Worm (Caenorhabditis elegans): ENCODE results near the gene dmsr-13.

The dmsr-13 gene

DNA sequence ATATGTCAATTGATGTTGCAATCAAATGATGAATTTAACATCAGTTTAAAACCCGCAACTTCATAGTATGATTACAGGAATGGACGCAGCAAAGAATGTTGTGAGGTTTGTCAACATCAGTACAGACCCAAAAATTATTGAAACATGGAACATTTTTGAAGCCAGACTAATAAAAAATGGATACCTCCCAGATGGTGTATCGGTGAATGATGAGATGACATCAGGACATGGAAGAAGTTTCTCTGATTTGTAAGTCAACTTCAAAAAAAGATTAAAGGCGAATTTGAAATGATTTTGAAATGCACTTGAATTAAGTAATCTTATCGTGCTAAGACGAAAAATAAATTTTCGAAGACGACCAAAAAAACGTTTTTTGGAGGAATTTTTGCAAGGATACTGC lies 5.8 kb downstream of the dmsr-13 start:
- TF ChIP-seq ztf-28 (GFP tag; IDR thresholded peaks at IDR 0.05) (no peak), F57C9.4 (tag; optimal IDR thresholded peaks at IDR 0.05) (no peak), egl-44 (GFP tag; IDR thresholded peaks at IDR 0.05) (no peak), tlf-1 (GFP tag; optimal IDR thresholded peaks at IDR 0.05) (no peak), lin-35 (GFP tag; optimal IDR thresholded peaks at IDR 0.05) (no peak), madf-8 (GFP tag; conservative IDR thresholded peaks at IDR 0.05) (no peak), F49E8.2 (tag; optimal IDR thresholded peaks at IDR 0.05; ENCODE audit: insufficient read depth) (no peak), hlh-12 (tag; optimal IDR thresholded peaks at IDR 0.05) (no peak), nhr-120 (GFP tag; IDR thresholded peaks at IDR 0.05) (no peak), hmg-1.2 (GFP tag; IDR thresholded peaks at IDR 0.05) (no peak), F57A8.1 (GFP tag; optimal IDR thresholded peaks at IDR 0.05) (no peak), nhr-179 (tag; optimal IDR thresholded peaks at IDR 0.05) (no peak), hrde-1 (tag; optimal IDR thresholded peaks at IDR 0.05; ENCODE audit: borderline replicate concordance) (no peak)

DNA sequence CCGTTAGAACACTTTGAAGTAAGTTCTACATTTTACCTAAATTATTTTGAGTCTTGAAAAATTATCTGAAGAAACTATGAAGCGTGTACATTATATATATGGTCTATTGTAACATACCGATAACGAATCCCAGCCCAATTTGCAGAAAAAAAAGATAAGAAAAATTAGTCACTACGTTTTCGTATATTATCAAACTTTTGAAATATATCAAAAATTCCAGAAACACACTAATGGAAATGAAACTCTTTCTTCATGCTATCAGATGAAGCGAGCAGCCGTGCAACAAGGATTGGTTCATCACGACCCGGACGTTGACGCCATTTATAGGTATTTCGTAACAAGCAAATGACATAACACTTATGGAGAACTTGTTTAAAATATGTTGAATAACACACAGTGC lies 7.8 kb downstream of the dmsr-13 start:
- TF ChIP-seq attf-3 (GFP tag; conservative IDR thresholded peaks at IDR 0.05) (no peak), nhr-80 (tag; optimal IDR thresholded peaks at IDR 0.05) (peak; percentile 91), F37B4.10 (GFP tag; IDR thresholded peaks at IDR 0.05) (no peak), F23B12.7 (tag; optimal IDR thresholded peaks at IDR 0.05; ENCODE audit: insufficient read depth) (no peak), unc-62 (GFP tag; optimal IDR thresholded peaks at IDR 0.05) (no peak), ceh-79 (tag; optimal IDR thresholded peaks at IDR 0.05) (no peak), attf-5 (GFP tag; optimal IDR thresholded peaks at IDR 0.05) (no peak), lin-54 (GFP tag; optimal IDR thresholded peaks at IDR 0.05) (no peak), cebp-1 (GFP tag; IDR thresholded peaks at IDR 0.05) (0 out of 2 replicates have a peak, but pooled peaks have one; percentile 34), cebp-1 (tag; optimal IDR thresholded peaks at IDR 0.05) (no peak), hmg-20 (GFP tag; IDR thresholded peaks at IDR 0.05) (no peak), ceh-40 (GFP tag; IDR thresholded peaks at IDR 0.05) (0 out of 2 replicates have a peak, but pooled peaks have one; percentile 10), ceh-58 (GFP tag; IDR thresholded peaks at IDR 0.05) (no peak), ama-1 (optimal IDR thresholded peaks at IDR 0.05) (no peak), ama-1 (GFP tag; optimal IDR thresholded peaks at IDR 0.05) (no peak), ets-4 (GFP tag; optimal IDR thresholded peaks at IDR 0.05) (peak; percentile 81)

DNA sequence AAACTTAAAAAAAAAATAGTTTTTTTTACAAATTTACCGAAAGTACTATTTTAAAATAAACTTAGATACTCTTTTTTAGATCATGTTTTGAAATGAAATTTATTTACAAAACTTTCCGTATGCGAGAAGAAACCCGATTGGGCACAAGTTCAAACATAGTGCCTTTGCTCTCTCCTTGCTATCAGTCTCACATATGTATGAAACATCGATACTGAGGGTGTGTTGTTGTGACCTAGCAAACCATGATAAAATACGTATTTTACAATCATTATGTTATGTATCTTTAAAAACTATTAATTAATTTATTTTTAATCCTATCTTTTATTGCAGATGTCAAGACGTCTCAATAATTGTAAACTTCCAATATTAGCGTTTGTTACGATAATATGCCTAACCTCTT lies 9.6 kb downstream of the dmsr-13 start:
- TF ChIP-seq cebp-1 (GFP tag; IDR thresholded peaks at IDR 0.05) (no peak), cebp-1 (tag; optimal IDR thresholded peaks at IDR 0.05) (no peak), ztf-18 (tag; optimal IDR thresholded peaks at IDR 0.05) (no peak), him-1 (tag; optimal IDR thresholded peaks at IDR 0.05) (no peak), nhr-80 (tag; optimal IDR thresholded peaks at IDR 0.05) (peak; percentile 48)

DNA sequence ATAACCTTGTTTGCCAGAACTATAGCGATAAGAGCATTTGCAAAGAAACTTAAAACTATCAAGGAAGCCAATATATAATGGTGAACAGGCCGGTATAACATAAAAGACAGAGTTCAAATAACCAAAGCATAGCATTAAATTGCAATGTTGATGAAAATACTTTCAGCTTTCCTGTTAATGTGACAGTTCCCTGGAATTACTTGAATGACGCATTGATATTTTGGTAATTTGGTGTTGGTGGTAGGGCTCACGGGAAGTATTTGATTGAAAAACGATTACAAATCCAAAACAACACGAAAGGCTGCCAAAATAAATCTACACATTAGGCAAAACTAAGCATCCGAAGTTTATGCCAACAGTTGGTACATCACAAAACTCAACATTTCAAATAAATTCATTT lies 10.8 kb downstream of the dmsr-13 start, which contains the start of gene dmsr-16:
Gene dmsr-16, minus strand, starts transcription at position 101 of the 400 bp plus-strand sequence.
- TF ChIP-seq K11D2.4 (GFP tag; IDR thresholded peaks at IDR 0.05) (no peak), ztf-22 (GFP tag; optimal IDR thresholded peaks at IDR 0.05) (no peak)

DNA sequence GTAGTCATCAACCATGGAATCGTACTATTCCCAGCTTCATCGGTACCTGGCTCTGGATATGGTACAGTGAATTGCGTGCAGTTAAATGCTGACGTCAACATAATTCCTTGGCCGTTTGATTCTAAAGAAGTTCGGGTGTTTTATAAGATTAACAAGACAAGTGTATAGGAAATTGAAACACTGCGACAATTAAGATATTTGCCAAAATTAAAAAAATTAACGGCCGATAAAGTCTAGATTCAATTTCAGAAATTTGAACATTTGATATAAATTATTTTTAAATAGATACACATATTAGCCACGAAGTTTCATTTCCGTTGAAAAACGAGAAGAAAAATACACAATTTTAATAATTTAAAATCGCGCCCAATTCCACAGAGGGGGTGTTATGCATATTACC lies 13.4 kb downstream of the dmsr-13 start, which contains the start of gene dmsr-12:
Gene dmsr-12, minus strand, starts transcription at position 101 of the 400 bp plus-strand sequence.
- no peak for TF ChIP-seq egl-44 (GFP tag; IDR thresholded peaks at IDR 0.05)
- no peak for TF ChIP-seq ceh-100 (GFP tag; IDR thresholded peaks at IDR 0.05)
- no peak for TF ChIP-seq tlf-1 (GFP tag; optimal IDR thresholded peaks at IDR 0.05)
- TF ChIP-seq mes-4 (tag; optimal IDR thresholded peaks at IDR 0.05): no peak
